Worm (Caenorhabditis elegans) whole organism, mixed stage, embryonic: ENCODE data around the gene C34F11.8.
A peak's percentile ranks its signal among the peaks of the same experiment; 100 is the strongest.

Source experiments
- ceh-39 ChIP-seq: fragments of 150-350 bp; optimal IDR thresholded peaks from 2 replicates; lab custom pipeline; 2014; ENCODE audit warnings: missing biosample characterization, missing genetic modification characterization
- ceh-43 ChIP-seq: fragments of 200-800 bp; sonication (Bioruptor generic); optimal IDR thresholded peaks from 2 replicates; lab custom pipeline; 2018; ENCODE audit warnings: mild to moderate bottlenecking, missing genetic modification characterization, moderate library complexity, missing compliant biosample characterization
- ceh-83 ChIP-seq: fragments of 200-800 bp; sonication (Bioruptor generic); optimal IDR thresholded peaks from 2 replicates; lab custom pipeline; 2018; ENCODE audit warnings: mild to moderate bottlenecking, missing genetic modification characterization, missing compliant biosample characterization
- elt-3 ChIP-seq: fragments of 150-350 bp; optimal IDR thresholded peaks from 2 replicates; lab custom pipeline; 2014; ENCODE audit warnings: missing biosample characterization, missing genetic modification characterization
- lin-13 ChIP-seq: fragments of 150-350 bp; optimal IDR thresholded peaks from 2 replicates; lab custom pipeline; 2014; ENCODE audit warnings: missing biosample characterization, missing genetic modification characterization
- lsy-2 ChIP-seq: fragments of 150-350 bp; optimal IDR thresholded peaks from 2 replicates; lab custom pipeline; 2014; ENCODE audit warnings: missing biosample characterization, missing genetic modification characterization
- mab-5 ChIP-seq: fragments of 150-350 bp; optimal IDR thresholded peaks from 2 replicates; lab custom pipeline; 2014; ENCODE audit warnings: missing biosample characterization, missing genetic modification characterization
- mep-1 ChIP-seq: fragments of 150-350 bp; optimal IDR thresholded peaks from 2 replicates; lab custom pipeline; 2017; ENCODE audit warnings: missing biosample characterization, missing genetic modification reagents, missing genetic modification characterization, inconsistent platforms
- nhr-12 ChIP-seq: fragments of 150-350 bp; optimal IDR thresholded peaks from 2 replicates; lab custom pipeline; 2014; ENCODE audit warnings: missing biosample characterization, missing genetic modification characterization
- nhr-237 ChIP-seq: fragments of 150-350 bp; optimal IDR thresholded peaks from 2 replicates; lab custom pipeline; 2014; ENCODE audit warnings: missing biosample characterization, missing genetic modification characterization
- nhr-76 ChIP-seq: sonication (generic microtip); optimal IDR thresholded peaks from 2 replicates; lab custom pipeline; 2017; ENCODE audit warnings: missing biosample characterization, missing genetic modification characterization
- snpc-4 ChIP-seq: fragments of 150-350 bp; optimal IDR thresholded peaks from 2 replicates; lab custom pipeline; 2014; ENCODE audit warnings: missing biosample characterization, missing genetic modification characterization
- ztf-11 ChIP-seq: fragments of 150-350 bp; optimal IDR thresholded peaks from 2 replicates; lab custom pipeline; 2014; ENCODE audit warnings: missing biosample characterization, missing genetic modification characterization

DNA sequence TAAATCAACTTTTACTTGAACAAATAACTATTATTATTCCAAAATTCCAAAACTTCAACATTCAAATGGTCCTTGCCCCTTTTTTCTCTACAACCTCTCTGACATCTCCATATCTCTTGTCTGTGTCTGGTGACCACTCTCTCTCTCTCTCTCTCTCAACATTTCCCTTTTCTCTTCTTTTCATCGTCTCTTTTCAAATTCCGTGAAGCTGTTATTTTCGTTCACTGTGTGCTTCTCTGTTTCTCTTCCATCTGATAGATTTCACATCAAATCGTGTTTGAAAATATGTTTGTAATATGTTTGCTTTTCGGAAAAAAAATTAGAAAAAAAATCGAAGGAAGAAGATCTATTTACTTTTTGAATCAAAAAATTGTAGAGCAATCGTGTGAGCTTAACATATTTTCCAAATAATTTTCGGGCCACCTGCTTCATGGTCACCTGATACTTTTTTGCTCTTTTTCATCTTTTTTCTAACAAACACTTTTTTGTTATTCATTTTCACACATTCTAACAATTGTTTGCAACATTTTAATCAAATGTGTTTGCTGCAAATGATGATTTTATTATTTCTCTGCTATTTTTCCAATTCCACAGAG is 9.7 kb downstream of the C34F11.8 start:
- TF ChIP-seq snpc-4 (tag; lab: Kevin White, UChicago) (no peak), nhr-237 (no peak), ceh-39 (no peak), ztf-11 (tag; lab: Kevin White, UChicago) (no peak), nhr-12 (tag; lab: Kevin White, UChicago) (no peak), mep-1 (tag; lab: Kevin White, UChicago) (peak; percentile 13), mab-5 (tag; lab: Kevin White, UChicago) (no peak), lsy-2 (no peak), elt-3 (tag; lab: Kevin White, UChicago) (no peak), ceh-43 (GFP tag; lab: Kevin White, UChicago) (no peak), ceh-83 (GFP tag; lab: Kevin White, UChicago) (no peak), nhr-76 (tag; lab: Kevin White, UChicago) (no peak), lin-13 (tag; lab: Kevin White, UChicago) (no peak)
